Fruit fly (Drosophila melanogaster): Measurements from ENCODE around the gene mRNA-cap.

The mRNA-cap gene

DNA sequence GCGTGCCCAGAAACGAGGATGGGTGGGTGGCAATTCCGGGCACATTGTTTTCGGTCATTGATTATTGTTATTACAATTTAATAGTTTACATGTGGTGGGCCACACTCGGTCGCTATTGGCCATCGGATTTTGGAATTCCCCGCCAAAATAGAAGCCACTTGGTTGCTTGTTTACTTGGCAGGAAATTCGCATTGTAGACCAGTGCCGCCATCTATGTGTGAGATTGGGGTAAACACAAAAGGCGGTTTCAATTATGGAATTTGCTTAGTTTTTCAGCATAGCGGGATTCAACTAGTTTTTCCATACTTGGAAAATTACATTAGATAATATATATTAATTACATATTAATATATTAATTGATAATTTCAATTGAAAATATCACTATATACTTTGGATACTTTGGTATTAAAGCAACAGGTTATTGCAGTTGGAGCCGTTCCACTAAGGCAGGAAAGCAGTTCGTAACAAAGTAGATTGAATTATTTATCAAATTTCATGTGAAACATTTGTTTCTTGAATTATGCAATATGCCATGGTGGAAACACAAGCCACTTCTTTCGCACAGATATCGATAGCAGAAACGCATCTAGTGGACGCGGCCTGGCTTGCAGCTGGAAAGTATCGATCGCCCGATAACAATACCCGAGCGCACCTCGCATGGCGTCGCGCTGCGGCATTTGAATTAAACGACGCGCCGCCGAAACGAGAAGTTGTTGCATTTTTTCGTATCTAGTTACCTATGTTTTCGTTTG lies 4.6 kb upstream of the mRNA-cap start, which contains the start of gene mud:
Gene mud (plus strand): TSS at position 698 of the 752 bp plus-strand sequence.
- no peak for TF ChIP-seq EcR (GFP tag; optimal IDR thresholded peaks at IDR 0.05)
- TF ChIP-seq CG34367 (tag; optimal IDR thresholded peaks at IDR 0.05) = no peak
- TF ChIP-seq D1 (tag; optimal IDR thresholded peaks at IDR 0.05) = peak; percentile 21
- no peak for TF ChIP-seq gl (tag; optimal IDR thresholded peaks at IDR 0.05)
- no peak for TF ChIP-seq CG14655 (GFP tag; optimal IDR thresholded peaks at IDR 0.05)
- peak; percentile 8 for TF ChIP-seq CG17806 (tag; optimal IDR thresholded peaks at IDR 0.05)
- TF ChIP-seq fd96Ca (GFP tag; IDR thresholded peaks at IDR 0.05) = peak; percentile 31; the same call in 1 of the 3 replicates
- no peak for TF ChIP-seq Pif1A (GFP tag; optimal IDR thresholded peaks at IDR 0.05)

DNA sequence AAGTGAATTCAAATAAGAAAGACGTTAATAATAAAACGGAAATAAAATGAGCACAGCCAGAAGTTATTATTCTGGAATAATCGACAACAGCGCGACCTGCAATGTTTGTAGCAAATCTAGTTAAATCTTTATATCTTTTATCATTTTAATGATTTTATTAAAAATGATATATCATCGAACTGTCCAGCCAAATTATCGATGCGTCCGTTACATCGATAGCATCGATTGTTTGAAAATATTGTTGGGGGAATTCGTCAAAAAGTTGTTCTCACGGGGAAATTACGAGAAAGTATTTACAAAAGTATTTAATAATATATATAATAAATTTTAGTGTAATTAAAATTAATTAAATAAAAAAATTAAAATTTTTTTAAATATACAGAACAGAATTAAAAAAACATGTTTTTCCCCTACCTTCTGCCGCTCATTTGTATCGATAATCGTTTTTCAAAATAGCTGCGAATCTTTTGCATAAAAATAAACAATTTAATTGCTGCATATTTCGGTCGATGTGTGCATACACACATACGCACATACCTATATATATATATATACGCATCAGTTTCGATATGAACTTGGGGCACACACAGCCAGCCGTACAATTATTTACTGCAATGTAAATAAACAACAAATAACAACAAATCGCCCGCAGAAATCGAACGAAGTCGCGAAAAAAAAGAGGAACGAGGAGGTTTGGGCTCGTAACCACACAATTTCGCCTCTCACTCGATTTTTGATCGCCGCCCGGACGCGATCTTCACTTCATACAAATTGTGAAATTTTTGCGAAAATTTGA lies 517 bp upstream of the mRNA-cap start, which contains the start of gene CG32599:
Gene CG32599 (plus strand): TSS at position 746 of the 796 bp plus-strand sequence.
- TF ChIP-seq CG4496 (GFP tag; IDR thresholded peaks at IDR 0.05) = 0 out of 3 replicates have a peak, but pooled peaks have one; percentile 17
- TF ChIP-seq CG15710 (tag; optimal IDR thresholded peaks at IDR 0.05) = peak; percentile 25
- TF ChIP-seq Ets98B (GFP tag; IDR thresholded peaks at IDR 0.05) = peak; percentile 24
- no peak for TF ChIP-seq rn (GFP tag; IDR thresholded peaks at IDR 0.05)
- peak; percentile 10 for TF ChIP-seq CG9948 (tag; optimal IDR thresholded peaks at IDR 0.05)
- no peak for TF ChIP-seq CG34367 (tag; optimal IDR thresholded peaks at IDR 0.05)

DNA sequence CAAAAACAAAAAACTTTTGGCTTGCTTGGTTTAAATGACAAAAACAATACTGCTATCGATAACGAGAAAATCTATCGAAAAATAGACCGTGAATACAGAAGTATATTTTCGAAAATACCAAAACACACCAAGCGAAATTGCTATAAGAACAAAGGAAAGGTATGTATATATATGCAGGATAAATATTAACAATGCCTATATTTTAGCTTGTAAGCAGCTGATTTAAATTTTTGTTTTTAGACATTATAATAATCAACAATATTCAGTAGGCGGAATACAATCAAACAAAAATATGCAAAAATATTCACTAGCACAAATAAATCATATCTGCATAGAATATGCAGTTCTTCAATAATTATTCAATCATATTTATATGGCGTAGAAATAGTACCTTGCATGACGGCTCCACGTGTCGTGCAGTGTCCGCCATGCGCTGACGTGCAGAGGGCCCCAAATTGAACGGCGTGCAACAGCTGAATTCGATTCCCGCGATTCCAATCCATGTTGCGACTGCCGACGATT lies 4.7 kb downstream of the mRNA-cap start, which contains the start of the genes Fbxl4 and Dus2:
Gene Fbxl4 (minus strand): TSS at position 51 of the 522 bp plus-strand sequence.
Gene Dus2 (plus strand): TSS at position 116 of the 522 bp plus-strand sequence.
- TF ChIP-seq CG10348 (GFP tag; IDR thresholded peaks at IDR 0.05) = peak; percentile 41; the same call in 1 of the 2 replicates
- TF ChIP-seq Pif1A (GFP tag; optimal IDR thresholded peaks at IDR 0.05) = no peak
- peak; percentile 49; the same call in 1 of the 2 replicates for TF ChIP-seq rn (GFP tag; IDR thresholded peaks at IDR 0.05)
- TF ChIP-seq CG8301 (tag; optimal IDR thresholded peaks at IDR 0.05) = peak; percentile 81
- TF ChIP-seq CG15710 (tag; optimal IDR thresholded peaks at IDR 0.05) = peak; percentile 87
- peak; percentile 87 for TF ChIP-seq CG32121 (GFP tag; IDR thresholded peaks at IDR 0.05)
- TF ChIP-seq CG17806 (tag; optimal IDR thresholded peaks at IDR 0.05) = peak; percentile 83
- peak; percentile 89 for TF ChIP-seq Ets98B (GFP tag; IDR thresholded peaks at IDR 0.05)
- no peak for TF ChIP-seq EcR (GFP tag; optimal IDR thresholded peaks at IDR 0.05)
- no peak for TF ChIP-seq CG14655 (GFP tag; optimal IDR thresholded peaks at IDR 0.05)
- TF ChIP-seq CG8159 (tag; optimal IDR thresholded peaks at IDR 0.05) = peak; percentile 88
- peak; percentile 91 for TF ChIP-seq fd96Ca (GFP tag; IDR thresholded peaks at IDR 0.05)
- peak; percentile 81 for TF ChIP-seq CG9948 (tag; optimal IDR thresholded peaks at IDR 0.05)
- TF ChIP-seq CG34367 (tag; optimal IDR thresholded peaks at IDR 0.05) = peak; percentile 84
- peak; percentile 66 for TF ChIP-seq Snoo (tag; optimal IDR thresholded peaks at IDR 0.05)
- no peak for TF ChIP-seq CG13204 (GFP tag; optimal IDR thresholded peaks at IDR 0.05)
- TF ChIP-seq D1 (tag; optimal IDR thresholded peaks at IDR 0.05) = no peak
- 0 out of 2 replicates have a peak, but pooled peaks have one; percentile 48 for TF ChIP-seq CG12605 (GFP tag; IDR thresholded peaks at IDR 0.05)
- TF ChIP-seq gl (tag; optimal IDR thresholded peaks at IDR 0.05) = peak; percentile 64
- TF ChIP-seq CG4496 (GFP tag; IDR thresholded peaks at IDR 0.05) = peak; percentile 91
- peak; percentile 64 for TF ChIP-seq Pif1B (GFP tag; optimal IDR thresholded peaks at IDR 0.05)

DNA sequence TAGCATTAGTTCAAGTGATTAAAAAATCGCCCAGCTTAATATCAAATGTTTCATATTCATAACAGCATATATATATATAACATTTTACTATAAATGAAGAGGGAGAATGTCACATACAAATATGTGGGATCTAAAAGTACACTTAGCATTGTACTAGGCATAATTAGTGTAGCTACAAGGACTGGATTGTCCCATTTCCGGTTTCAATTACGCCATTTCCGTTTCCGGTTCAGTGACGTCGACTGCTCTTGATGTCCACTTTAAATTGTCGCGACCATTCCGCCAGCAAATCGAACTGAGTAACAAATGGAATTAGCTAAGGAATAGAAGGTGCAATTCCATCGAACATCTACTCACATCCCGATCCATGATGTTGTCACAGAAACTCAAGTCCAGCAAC lies 8.2 kb downstream of the mRNA-cap start:
- TF ChIP-seq CG12605 (GFP tag; IDR thresholded peaks at IDR 0.05) (0 out of 2 replicates have a peak, but pooled peaks have one; percentile 20), Snoo (tag; optimal IDR thresholded peaks at IDR 0.05) (peak; percentile 22), CG10348 (GFP tag; IDR thresholded peaks at IDR 0.05) (no peak), CG15710 (tag; optimal IDR thresholded peaks at IDR 0.05) (no peak)

dm6 chrX:14233843-14234337 lies 8.7 kb downstream of the mRNA-cap start, which contains the start of gene CG42271:
Gene CG42271 (minus strand): TSS chrX:14234066.
- TF ChIP-seq Pif1B (GFP tag; optimal IDR thresholded peaks at IDR 0.05) (no peak), Snoo (tag; optimal IDR thresholded peaks at IDR 0.05) (peak; percentile 8), fd96Ca (GFP tag; IDR thresholded peaks at IDR 0.05) (no peak), CG4496 (GFP tag; IDR thresholded peaks at IDR 0.05) (no peak), CG9948 (tag; optimal IDR thresholded peaks at IDR 0.05) (no peak), CG17806 (tag; optimal IDR thresholded peaks at IDR 0.05) (peak; percentile 9), Ets98B (GFP tag; IDR thresholded peaks at IDR 0.05) (no peak), CG15710 (tag; optimal IDR thresholded peaks at IDR 0.05) (peak; percentile 28), rn (GFP tag; IDR thresholded peaks at IDR 0.05) (no peak)

DNA sequence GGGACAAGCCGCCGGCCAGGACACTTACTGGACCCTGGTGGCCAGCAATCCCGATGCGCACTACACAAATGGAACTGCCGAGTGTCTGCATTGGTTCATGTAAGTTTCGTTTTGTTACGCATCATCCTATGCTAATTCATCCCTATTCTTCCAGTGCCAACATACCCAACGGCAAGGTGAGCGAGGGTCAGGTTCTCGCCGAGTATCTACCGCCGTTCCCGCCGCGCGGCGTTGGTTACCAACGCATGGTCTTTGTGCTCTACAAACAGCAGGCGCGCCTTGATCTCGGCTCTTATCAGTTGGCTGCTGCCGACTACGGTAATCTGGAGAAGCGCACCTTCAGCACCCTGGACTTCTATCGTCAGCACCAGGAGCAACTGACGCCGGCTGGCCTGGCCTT lies 15.6 kb downstream of the mRNA-cap start:
- TF ChIP-seq CG13204 (GFP tag; optimal IDR thresholded peaks at IDR 0.05) (no peak), Ets98B (GFP tag; IDR thresholded peaks at IDR 0.05) (no peak), Snoo (tag; optimal IDR thresholded peaks at IDR 0.05) (no peak), rn (GFP tag; IDR thresholded peaks at IDR 0.05) (no peak), CG17806 (tag; optimal IDR thresholded peaks at IDR 0.05) (no peak), CG34367 (tag; optimal IDR thresholded peaks at IDR 0.05) (no peak), CG9948 (tag; optimal IDR thresholded peaks at IDR 0.05) (no peak), D1 (tag; optimal IDR thresholded peaks at IDR 0.05) (no peak), CG32121 (GFP tag; IDR thresholded peaks at IDR 0.05) (no peak), Pif1B (GFP tag; optimal IDR thresholded peaks at IDR 0.05) (no peak), CG14655 (GFP tag; optimal IDR thresholded peaks at IDR 0.05) (no peak), CG10348 (GFP tag; IDR thresholded peaks at IDR 0.05) (no peak), CG8159 (tag; optimal IDR thresholded peaks at IDR 0.05) (no peak), Pif1A (GFP tag; optimal IDR thresholded peaks at IDR 0.05) (no peak), CG15710 (tag; optimal IDR thresholded peaks at IDR 0.05) (no peak), CG4496 (GFP tag; IDR thresholded peaks at IDR 0.05) (no peak), CG8301 (tag; optimal IDR thresholded peaks at IDR 0.05) (no peak), EcR (GFP tag; optimal IDR thresholded peaks at IDR 0.05) (no peak), fd96Ca (GFP tag; IDR thresholded peaks at IDR 0.05) (no peak)

All from whole organism, pupa.